Fruit fly (Drosophila melanogaster) whole organism, embryonic: ENCODE measurements around the gene CG9270.

Source experiments
- Ada2b ChIP-seq: fragments of 200-800 bp; sonication (Bioruptor generic); IDR thresholded peaks from 2 replicates; pipeline ENCODE4 v1.3.6; 2022; ENCODE audit warnings: missing biosample characterization, missing genetic modification characterization
- Atf6 ChIP-seq: fragments of 200-800 bp; sonication (Bioruptor generic); IDR thresholded peaks from 2 replicates; pipeline ENCODE4 v1.3.6; 2022; ENCODE audit warnings: missing biosample characterization, missing genetic modification characterization
- CG11560 ChIP-seq: fragments of 200-800 bp; sonication (Bioruptor generic); IDR thresholded peaks from 3 replicates; pipeline ENCODE4 v1.3.6; 2022; ENCODE audit warnings: missing biosample characterization, missing genetic modification characterization
- CG11696 ChIP-seq: fragments of 200-800 bp; sonication (Bioruptor generic); IDR thresholded peaks from 2 replicates; pipeline ENCODE4 v1.3.6; 2022; ENCODE audit warnings: missing biosample characterization, missing genetic modification characterization
- CG12104 ChIP-seq: fragments of 200-800 bp; sonication (Bioruptor generic); optimal IDR thresholded peaks from 3 replicates; lab custom pipeline; 2016; ENCODE audit warnings: missing biosample characterization, missing genetic modification characterization
- CG16779 ChIP-seq: fragments of 200-800 bp; sonication (Bioruptor generic); IDR thresholded peaks from 2 replicates; pipeline ENCODE4 v1.3.6; 2022; ENCODE audit warnings: missing biosample characterization, missing genetic modification characterization
- CG17385 ChIP-seq: fragments of 200-800 bp; sonication (Bioruptor generic); optimal IDR thresholded peaks from 3 replicates; lab custom pipeline; 2018; ENCODE audit warnings: missing biosample characterization, mild to moderate bottlenecking, missing genetic modification characterization
- CG1792 ChIP-seq: fragments of 200-800 bp; sonication (Bioruptor generic); optimal IDR thresholded peaks from 2 replicates; lab custom pipeline; 2016; ENCODE audit warnings: missing biosample characterization, missing genetic modification characterization
- CG18599 ChIP-seq: fragments of 200-800 bp; sonication (Bioruptor generic); optimal IDR thresholded peaks from 3 replicates; lab custom pipeline; 2017; ENCODE audit warnings: missing biosample characterization, missing genetic modification characterization, mild to moderate bottlenecking, moderate library complexity, missing genetic modification reagents
- CG31365 ChIP-seq: fragments of 200-800 bp; sonication (Bioruptor generic); optimal IDR thresholded peaks from 2 replicates; lab custom pipeline; 2018; ENCODE audit warnings: missing biosample characterization, mild to moderate bottlenecking, missing genetic modification characterization
- CG3726 ChIP-seq: fragments of 200-800 bp; sonication (Bioruptor generic); IDR thresholded peaks from 3 replicates; pipeline ENCODE4, ENCODE4 v1.3.6; 2022; ENCODE audit warnings: missing biosample characterization, missing genetic modification characterization
- CG3847 ChIP-seq: fragments of 200-800 bp; sonication (Bioruptor generic); IDR thresholded peaks from 2 replicates; pipeline ENCODE4 v1.3.6; 2022; ENCODE audit warnings: missing biosample characterization, missing genetic modification characterization
- CG4360 ChIP-seq: fragments of 200-800 bp; sonication (Bioruptor generic); IDR thresholded peaks from 2 replicates; pipeline ENCODE4 v1.3.6; 2022; ENCODE audit warnings: missing biosample characterization, missing genetic modification characterization
- CG9609 ChIP-seq: fragments of 200-800 bp; sonication (Bioruptor generic); optimal IDR thresholded peaks from 3 replicates; lab custom pipeline; 2016; ENCODE audit warnings: missing biosample characterization, missing genetic modification characterization
- CHES-1-like ChIP-seq: fragments of 200-800 bp; sonication (Bioruptor generic); optimal IDR thresholded peaks from 2 replicates; lab custom pipeline; 2016; ENCODE audit warnings: missing biosample characterization, missing genetic modification characterization
- CTCF ChIP-seq: fragments of 200-800 bp; sonication (Bioruptor generic); optimal IDR thresholded peaks from 2 replicates; lab custom pipeline; 2017; ENCODE audit warnings: missing biosample characterization, mild to moderate bottlenecking, missing genetic modification characterization, moderate library complexity
- Chrac-16 ChIP-seq: fragments of 200-800 bp; sonication (Bioruptor generic); optimal IDR thresholded peaks from 3 replicates; lab custom pipeline; 2016; ENCODE audit warnings: missing biosample characterization, missing genetic modification characterization
- ERR ChIP-seq: fragments of 200-800 bp; sonication (Bioruptor generic); optimal IDR thresholded peaks from 2 replicates; lab custom pipeline; 2016; ENCODE audit warnings: missing biosample characterization, missing genetic modification characterization
- HLH3B ChIP-seq: fragments of 200-800 bp; sonication (Bioruptor generic); IDR thresholded peaks from 2 replicates; pipeline ENCODE4 v1.3.6; 2022; ENCODE audit warnings: missing biosample characterization, missing genetic modification characterization
- HmgZ ChIP-seq: fragments of 200-800 bp; sonication (Bioruptor generic); optimal IDR thresholded peaks from 2 replicates; lab custom pipeline; 2018; ENCODE audit warnings: missing biosample characterization, mild to moderate bottlenecking, missing genetic modification characterization
- Hr51 ChIP-seq, 2 experiments: fragments of 200-800 bp; sonication (Bioruptor generic); optimal IDR thresholded peaks; 2 replicates in 1 of 2; 3 replicates in 1 of 2; lab custom pipeline; 2016 to 2018; ENCODE audit warnings: missing biosample characterization in 2 of 2, missing genetic modification characterization in 2 of 2, mild to moderate bottlenecking in 1 of 2, moderate library complexity in 1 of 2
- Opbp ChIP-seq: fragments of 200-800 bp; sonication (Bioruptor generic); IDR thresholded peaks from 3 replicates; pipeline ENCODE4 v1.3.6; 2022; ENCODE audit warnings: missing biosample characterization, missing genetic modification characterization; ENCODE audit not compliant: partially characterized antibody
- Optix ChIP-seq: fragments of 200-800 bp; sonication (Bioruptor generic); IDR thresholded peaks from 3 replicates; pipeline ENCODE4 v1.3.6; 2022; ENCODE audit warnings: missing biosample characterization, missing genetic modification characterization
- Scr ChIP-seq: fragments of 200-800 bp; sonication (Bioruptor generic); IDR thresholded peaks from 2 replicates; pipeline ENCODE4 v1.3.6; 2022; ENCODE audit warnings: missing biosample characterization, missing genetic modification characterization; ENCODE audit not compliant: partially characterized antibody
- Side ChIP-seq: fragments of 200-800 bp; sonication (Bioruptor generic); optimal IDR thresholded peaks from 2 replicates; lab custom pipeline; 2016; ENCODE audit warnings: missing biosample characterization, missing genetic modification characterization
- Spps ChIP-seq: fragments of 200-800 bp; sonication (Bioruptor generic); optimal IDR thresholded peaks from 2 replicates; lab custom pipeline; 2018; ENCODE audit warnings: missing biosample characterization, mild to moderate bottlenecking, missing genetic modification characterization
- Sry-β ChIP-seq: fragments of 200-800 bp; sonication (Bioruptor generic); optimal IDR thresholded peaks from 2 replicates; lab custom pipeline; 2018; ENCODE audit warnings: missing biosample characterization, mild to moderate bottlenecking, missing genetic modification characterization, moderate library complexity
- Trl ChIP-seq, 3 experiments: fragments of >200 bp in 2 of 3; fragments of 200-800 bp in 1 of 3; sonication (Bioruptor generic) in 1 of 3; optimal IDR thresholded peaks; 2 replicates in 1 of 3; 3 replicates in 2 of 3; lab custom pipeline; 2016 to 2017; ENCODE audit warnings: missing biosample characterization in 1 of 3, missing genetic modification characterization in 1 of 3
- Xrp1 ChIP-seq: fragments of 200-800 bp; sonication (Bioruptor generic); IDR thresholded peaks from 2 replicates; pipeline ENCODE4 v1.3.6; 2022; ENCODE audit warnings: missing biosample characterization, missing genetic modification characterization
- ab ChIP-seq: fragments of 200-800 bp; sonication (Bioruptor generic); optimal IDR thresholded peaks from 2 replicates; lab custom pipeline; 2016; ENCODE audit warnings: missing biosample characterization, missing genetic modification characterization
- ara ChIP-seq: fragments of 200-800 bp; sonication (Bioruptor generic); IDR thresholded peaks from 2 replicates; pipeline ENCODE4 v1.3.6; 2022; ENCODE audit warnings: missing biosample characterization, missing genetic modification characterization
- ase ChIP-seq: fragments of 200-800 bp; sonication (Bioruptor generic); IDR thresholded peaks from 3 replicates; pipeline ENCODE4 v1.3.6; 2022; ENCODE audit warnings: missing biosample characterization, missing genetic modification characterization
- cg ChIP-seq: fragments of 200-800 bp; sonication (Bioruptor generic); optimal IDR thresholded peaks from 3 replicates; lab custom pipeline; 2019; ENCODE audit warnings: missing biosample characterization, mild to moderate bottlenecking, missing genetic modification characterization, moderate library complexity
- chinmo ChIP-seq: fragments of 200-800 bp; sonication (Bioruptor generic); IDR thresholded peaks from 4 replicates; pipeline ENCODE4 v1.3.6; 2022; ENCODE audit warnings: missing biosample characterization, missing genetic modification characterization; ENCODE audit not compliant: partially characterized antibody
- eyg ChIP-seq: fragments of 200-800 bp; sonication (Bioruptor generic); optimal IDR thresholded peaks from 3 replicates; lab custom pipeline; 2016; ENCODE audit warnings: missing biosample characterization, missing genetic modification characterization
- hb ChIP-seq: fragments of 200-800 bp; sonication (Bioruptor generic); IDR thresholded peaks from 3 replicates; pipeline ENCODE4 v1.3.6; 2022; ENCODE audit warnings: missing biosample characterization, missing genetic modification characterization; ENCODE audit not compliant: partially characterized antibody
- hkb ChIP-seq, 2 experiments: fragments of 200-800 bp in 1 of 2; fragments of >200 bp in 1 of 2; sonication (Bioruptor generic) in 1 of 2; IDR thresholded peaks in 1 of 2; optimal IDR thresholded peaks in 1 of 2; 2 replicates each; pipeline versions ENCODE4 v1.3.6 to Lab custom; 2017 to 2022; ENCODE audit warnings: missing biosample characterization in 1 of 2, missing genetic modification characterization in 1 of 2
- jumu ChIP-seq: fragments of 200-800 bp; sonication (Bioruptor generic); optimal IDR thresholded peaks from 3 replicates; lab custom pipeline; 2016; ENCODE audit warnings: missing biosample characterization, missing genetic modification characterization
- knrl ChIP-seq: fragments of 200-800 bp; sonication (Bioruptor generic); IDR thresholded peaks from 3 replicates; pipeline ENCODE4 v1.3.6; 2022; ENCODE audit warnings: missing biosample characterization, missing genetic modification characterization; ENCODE audit not compliant: partially characterized antibody
- lola ChIP-seq, 3 experiments: fragments of >200 bp in 2 of 3; fragments of 200-800 bp in 1 of 3; sonication (Bioruptor generic) in 1 of 3; optimal IDR thresholded peaks; 2 replicates each; lab custom pipeline; 2017 to 2019; ENCODE audit warnings: missing biosample characterization in 3 of 3, missing genetic modification characterization in 3 of 3, mild to moderate bottlenecking in 1 of 3, moderate library complexity in 1 of 3
- psq ChIP-seq: fragments of 200-800 bp; sonication (Bioruptor generic); optimal IDR thresholded peaks from 2 replicates; lab custom pipeline; 2017; ENCODE audit warnings: missing biosample characterization, missing genetic modification characterization
- ranshi ChIP-seq: fragments of 200-800 bp; sonication (Bioruptor generic); IDR thresholded peaks from 2 replicates; pipeline ENCODE4 v1.3.6; 2022; ENCODE audit warnings: missing biosample characterization, missing genetic modification characterization
- rib ChIP-seq: fragments of 200-800 bp; sonication (Bioruptor generic); IDR thresholded peaks from 2 replicates; pipeline ENCODE4 v1.3.6; 2022; ENCODE audit warnings: missing biosample characterization, missing genetic modification characterization
- schlank ChIP-seq: fragments of 200-800 bp; sonication (Bioruptor generic); optimal IDR thresholded peaks from 2 replicates; lab custom pipeline; 2018; ENCODE audit warnings: missing biosample characterization, mild to moderate bottlenecking, missing genetic modification characterization
- sens ChIP-seq: fragments of 200-800 bp; sonication (Bioruptor generic); peaks from one replicate; lab custom pipeline; 2016; ENCODE audit warnings: missing biosample characterization, missing genetic modification characterization
- tio ChIP-seq: fragments of 200-800 bp; sonication (Bioruptor generic); optimal IDR thresholded peaks from 2 replicates; lab custom pipeline; 2017; ENCODE audit warnings: missing biosample characterization, missing genetic modification characterization, inconsistent platforms
- tup ChIP-seq: fragments of 200-800 bp; sonication (Bioruptor generic); optimal IDR thresholded peaks from 2 replicates; lab custom pipeline; 2016; ENCODE audit warnings: missing biosample characterization, mild to moderate bottlenecking, missing genetic modification characterization, moderate library complexity
- twi ChIP-seq: fragments of 200-800 bp; optimal IDR thresholded peaks from 2 replicates; lab custom pipeline; 2019; ENCODE audit warnings: missing biosample characterization, mild to moderate bottlenecking, missing genetic modification characterization, moderate library complexity
- wek ChIP-seq: fragments of 200-800 bp; sonication (Bioruptor generic); optimal IDR thresholded peaks from 3 replicates; lab custom pipeline; 2018; ENCODE audit warnings: missing biosample characterization, mild to moderate bottlenecking, missing genetic modification characterization, moderate library complexity

CG9270 gene

DNA sequence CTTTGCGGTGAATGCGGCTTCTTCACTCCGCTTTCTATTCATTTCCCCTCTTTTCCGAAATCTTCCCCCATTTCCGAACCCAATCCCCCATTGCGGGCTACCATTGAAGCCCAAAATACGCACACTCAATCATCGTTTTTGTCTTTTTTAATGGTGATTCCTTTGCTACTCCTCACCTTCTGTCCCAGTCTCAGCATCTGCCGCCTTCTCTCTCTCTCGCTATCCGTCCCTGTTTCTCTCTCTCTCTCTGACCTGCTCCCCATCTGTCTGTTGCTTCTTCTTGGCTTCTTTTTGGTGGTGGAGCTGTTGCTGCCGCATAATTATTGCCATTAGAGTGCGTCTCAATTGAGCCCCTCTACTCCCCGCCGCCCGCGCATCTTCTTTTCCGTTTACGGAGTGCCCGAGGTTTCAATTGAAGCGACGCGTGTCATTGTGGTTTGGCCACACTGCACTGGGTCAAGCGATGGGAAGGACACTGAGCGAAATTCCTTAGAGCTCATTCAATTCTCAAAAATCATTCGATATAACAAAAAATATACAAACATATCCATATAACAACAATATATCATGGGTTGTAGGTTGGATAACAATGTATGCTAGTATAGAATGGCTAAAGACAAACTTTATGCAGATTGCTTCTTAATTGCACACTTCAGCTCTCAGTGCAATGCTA lies 11.1 kb upstream of the CG9270 start (continued):
- TF ChIP-seq CG11696 (GFP tag; lab: Robert Waterston, UW) (no peak), CTCF (no peak), cg (GFP tag; lab: Kevin White, UChicago) (no peak), Scr (GFP tag; lab: Robert Waterston, UW) (no peak), knrl (GFP tag; lab: Robert Waterston, UW) (no peak), CG1792 (no peak), rib (no peak), ara (GFP tag; lab: Robert Waterston, UW) (peak; percentile 54; the same call in 1 of the 2 replicates), ase (GFP tag; lab: Robert Waterston, UW) (peak; percentile 30; the same call in 1 of the 3 replicates), CG9609 (no peak), CG3847 (GFP tag; lab: Robert Waterston, UW) (0 out of 2 replicates have a peak, but pooled peaks have one; percentile 18), psq (GFP tag; lab: Kevin White, UChicago) (no peak), CHES-1-like (GFP tag; lab: Kevin White, UChicago) (no peak), CG4360 (GFP tag; lab: Robert Waterston, UW) (no peak), HmgZ (tag; lab: Kevin White, UChicago) (no peak), Optix (GFP tag; lab: Robert Waterston, UW) (no peak; the same call in 2 of the 3 replicates), CG17385 (GFP tag; lab: Kevin White, UChicago) (peak; percentile 31), Spps (peak; percentile 40), tio (GFP tag; lab: Kevin White, UChicago) (peak; percentile 12), tup (GFP tag; lab: Kevin White, UChicago) (peak; percentile 12), Xrp1 (GFP tag; lab: Robert Waterston, UW) (peak; percentile 70), eyg (GFP tag; lab: Kevin White, UChicago) (no peak), CG3726 (GFP tag; lab: Robert Waterston, UW) (no peak), CG18599 (peak; percentile 48), hkb (optimal IDR thresholded peaks at IDR 0.05; lab: Kevin White, UChicago) (no peak), hkb (GFP tag; IDR thresholded peaks at IDR 0.05; lab: Robert Waterston, UW) (no peak), hb (GFP tag; lab: Robert Waterston, UW) (no peak), Side (GFP tag; lab: Kevin White, UChicago) (peak; percentile 4), wek (GFP tag; lab: Kevin White, UChicago) (peak; percentile 24), HLH3B (GFP tag; lab: Robert Waterston, UW) (no peak), ERR (GFP tag; lab: Kevin White, UChicago) (no peak), CG31365 (no peak), Opbp (GFP tag; lab: Robert Waterston, UW) (peak; percentile 13; the same call in 1 of the 3 replicates), chinmo (no peak), schlank (tag; lab: Kevin White, UChicago) (no peak), Atf6 (GFP tag; lab: Robert Waterston, UW) (no peak), CG11560 (tag; lab: Robert Waterston, UW) (no peak), Hr51 (GFP tag; optimal IDR thresholded peaks at IDR 0.05; lab: Kevin White, UChicago) (peak; percentile 18 to 43), CG16779 (GFP tag; lab: Robert Waterston, UW) (no peak), jumu (GFP tag; lab: Kevin White, UChicago) (peak; percentile 6), ranshi (GFP tag; lab: Robert Waterston, UW) (no peak), twi (tag; lab: Kevin White, UChicago) (no peak), sens (GFP tag; lab: Kevin White, UChicago) (peak; percentile 93), lola (GFP tag; optimal IDR thresholded peaks at IDR 0.05; lab: Kevin White, UChicago) (peak in 1 of 3 experiments; percentile 41), Trl (optimal IDR thresholded peaks at IDR 0.05; lab: Kevin White, UChicago) (peak in 1 of 2 experiments; percentile 35), Trl (GFP tag; optimal IDR thresholded peaks at IDR 0.05; lab: Kevin White, UChicago) (peak; percentile 2), CG12104 (GFP tag; lab: Kevin White, UChicago) (no peak), ab (GFP tag; lab: Kevin White, UChicago) (no peak), Ada2b (GFP tag; lab: Robert Waterston, UW) (no peak), Chrac-16 (GFP tag; lab: Kevin White, UChicago) (peak; percentile 41), Sry-β (no peak)
